Worm (Caenorhabditis elegans) whole organism, early embryonic: ENCODE data around the gene H20J04.6.
A peak's percentile ranks its signal among the peaks of the same experiment; 100 is the strongest.

Source experiments
- B0310.2 ChIP-seq: sonication (generic microtip); optimal IDR thresholded peaks from 2 replicates; lab custom pipeline; 2016; ENCODE audit warnings: mild to moderate bottlenecking, missing genetic modification characterization, missing compliant biosample characterization
- F13C5.2 ChIP-seq: sonication (generic microtip); optimal IDR thresholded peaks from 2 replicates; lab custom pipeline; 2017; ENCODE audit warnings: mild to moderate bottlenecking, missing genetic modification characterization, inconsistent platforms, missing compliant biosample characterization
- aly-1 ChIP-seq: sonication (generic microtip); optimal IDR thresholded peaks from 2 replicates; lab custom pipeline; 2016; ENCODE audit warnings: missing genetic modification characterization, missing compliant biosample characterization
- ama-1 ChIP-seq: fragments of 150-350 bp; optimal IDR thresholded peaks from 2 replicates; lab custom pipeline; 2014
- ceh-13 ChIP-seq: fragments of 200-800 bp; sonication (Bioruptor generic); optimal IDR thresholded peaks from 2 replicates; lab custom pipeline; 2018; ENCODE audit warnings: mild to moderate bottlenecking, missing genetic modification characterization, missing compliant biosample characterization
- ceh-36 ChIP-seq: sonication (generic microtip); optimal IDR thresholded peaks from 2 replicates; lab custom pipeline; 2016; ENCODE audit warnings: missing genetic modification characterization, inconsistent platforms, missing compliant biosample characterization
- ets-7 ChIP-seq: sonication (generic microtip); optimal IDR thresholded peaks from 2 replicates; lab custom pipeline; 2016; ENCODE audit warnings: missing genotype, missing genetic modification characterization, missing compliant biosample characterization
- flt-1 ChIP-seq: fragments of 200-800 bp; sonication (Bioruptor generic); IDR thresholded peaks from 2 replicates; pipeline ENCODE4 v1.3.6; 2022; ENCODE audit warnings: missing genetic modification characterization, missing compliant biosample characterization
- hmbx-1 ChIP-seq: sonication (generic microtip); optimal IDR thresholded peaks from 2 replicates; lab custom pipeline; 2016; ENCODE audit warnings: mild to moderate bottlenecking, missing genetic modification characterization, missing compliant biosample characterization
- hmg-4 ChIP-seq: fragments of 200-800 bp; sonication (Bioruptor generic); optimal IDR thresholded peaks from 2 replicates; lab custom pipeline; 2018; ENCODE audit warnings: mild to moderate bottlenecking, missing genetic modification characterization, missing compliant biosample characterization
- hnd-1 ChIP-seq: sonication (generic microtip); optimal IDR thresholded peaks from 2 replicates; lab custom pipeline; 2016; ENCODE audit warnings: missing genetic modification characterization, missing compliant biosample characterization
- pes-1 ChIP-seq: fragments of 200-800 bp; sonication (Bioruptor generic); IDR thresholded peaks from 2 replicates; pipeline ENCODE4 v1.3.6; 2022; ENCODE audit warnings: missing genetic modification reagents, missing genetic modification characterization, missing compliant biosample characterization
- scrt-1 ChIP-seq: fragments of 200-800 bp; sonication (Bioruptor generic); IDR thresholded peaks from 2 replicates; pipeline ENCODE4 v1.3.6; 2022; ENCODE audit warnings: missing genetic modification characterization, missing compliant biosample characterization
- sea-1 ChIP-seq: fragments of 200-800 bp; sonication (Bioruptor generic); conservative IDR thresholded peaks from 2 replicates; pipeline ENCODE4 v1.3.6; 2022; ENCODE audit warnings: missing genetic modification characterization, missing compliant biosample characterization
- tbx-11 ChIP-seq: fragments of 200-800 bp; sonication (Bioruptor generic); IDR thresholded peaks from 2 replicates; pipeline ENCODE4 v1.3.6; 2022; ENCODE audit warnings: missing genetic modification characterization, missing compliant biosample characterization
- tbx-37 ChIP-seq: fragments of 200-800 bp; sonication (Bioruptor generic); conservative IDR thresholded peaks from 2 replicates; pipeline ENCODE4 v1.3.6; 2022; ENCODE audit warnings: missing genetic modification reagents, missing genetic modification characterization, missing compliant biosample characterization
- tra-4 ChIP-seq: sonication (generic microtip); optimal IDR thresholded peaks from 2 replicates; lab custom pipeline; 2017; ENCODE audit warnings: missing genetic modification characterization, missing compliant biosample characterization

H20J04.6 gene

DNA sequence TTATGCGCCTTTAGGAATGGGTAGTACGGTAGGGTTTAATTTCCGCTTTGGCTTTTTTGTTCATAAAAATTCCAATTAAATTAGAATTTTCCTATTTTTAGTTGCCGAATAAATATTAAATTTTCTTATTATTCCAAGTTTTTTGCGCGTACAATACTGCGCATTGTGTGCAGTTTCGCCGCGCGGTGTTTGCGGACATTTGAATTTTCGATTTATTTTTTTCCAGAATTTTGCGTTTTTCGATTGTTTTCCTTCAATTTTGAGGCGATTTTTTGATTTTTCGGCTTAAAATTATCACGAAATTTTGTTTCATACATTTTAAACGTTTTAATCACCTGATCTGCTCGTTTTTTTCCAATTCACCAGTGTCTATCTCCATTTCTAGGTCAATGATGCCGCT is at the start of gene H20J04.6:
H20J04.6 (plus strand) TSS at position 386 of the 400 bp plus-strand sequence.
- TF ChIP-seq hmg-4 (GFP tag; lab: Kevin White, UChicago) (no peak), ets-7 (tag; lab: Kevin White, UChicago) (no peak), F13C5.2 (tag; lab: Kevin White, UChicago) (no peak), hmbx-1 (no peak), scrt-1 (GFP tag; lab: Robert Waterston, UW) (no peak), ceh-13 (GFP tag; lab: Kevin White, UChicago) (no peak), hnd-1 (tag; lab: Kevin White, UChicago) (no peak), B0310.2 (no peak), sea-1 (GFP tag; lab: Robert Waterston, UW) (no peak)

DNA sequence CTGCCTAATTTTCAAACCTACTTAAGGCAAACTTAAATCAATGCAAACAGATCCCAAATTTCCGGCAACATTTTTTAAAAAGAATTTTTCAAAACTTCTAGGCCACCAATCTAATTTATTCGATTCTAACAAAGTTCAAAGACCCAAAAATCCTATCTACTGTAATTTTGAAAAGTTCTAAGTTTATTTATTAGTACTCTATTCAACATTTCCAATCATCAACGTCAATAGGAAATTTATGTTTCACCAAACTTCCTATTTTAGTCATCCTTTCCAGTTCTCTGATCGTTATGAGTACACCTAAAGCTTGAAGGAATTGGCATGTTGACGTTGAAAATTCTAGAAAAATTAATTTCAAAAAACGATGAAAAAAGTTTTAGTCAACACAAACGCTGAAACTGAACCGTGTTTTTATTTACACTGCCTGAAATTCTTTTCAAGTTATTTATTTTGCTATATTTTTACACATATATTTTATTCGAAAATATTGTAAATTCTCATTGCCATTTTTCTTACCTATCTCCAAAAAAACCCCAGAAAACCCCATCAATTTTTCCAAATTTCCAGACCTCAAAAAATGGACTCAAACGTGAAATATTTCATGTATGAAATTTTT is 47.3 kb upstream of the H20J04.6 start, which contains the start of gene npr-42:
npr-42 (plus strand) TSS at position 566 of the 616 bp plus-strand sequence.
- no peak for TF ChIP-seq tbx-11
- TF ChIP-seq tbx-37 (GFP tag; lab: Robert Waterston, UW), result no peak

DNA sequence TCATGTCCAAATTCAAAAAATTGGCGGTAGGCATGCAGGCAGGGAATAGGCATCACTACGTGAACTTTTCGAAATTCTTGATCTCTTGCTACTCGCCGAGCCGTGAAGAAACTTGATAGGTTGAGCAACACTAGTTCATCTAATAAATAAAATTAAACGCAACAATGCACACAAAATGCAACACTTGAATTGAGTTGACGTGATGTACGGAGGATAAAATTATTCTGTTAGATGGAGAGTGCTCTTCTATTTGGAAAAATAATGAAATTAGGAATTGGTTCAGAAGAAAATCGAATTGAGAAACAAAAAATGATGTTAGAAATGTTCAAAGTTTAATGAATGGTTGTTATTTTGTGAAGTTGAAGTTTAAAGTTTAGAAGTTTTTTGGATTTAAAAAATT is 46.1 kb upstream of the H20J04.6 start:
- TF ChIP-seq ceh-13 (GFP tag; lab: Kevin White, UChicago) (no peak), ama-1 (lab: Kevin White, UChicago) (no peak), tra-4 (no peak), sea-1 (GFP tag; lab: Robert Waterston, UW) (no peak), F13C5.2 (tag; lab: Kevin White, UChicago) (no peak), tbx-37 (GFP tag; lab: Robert Waterston, UW) (no peak)

DNA sequence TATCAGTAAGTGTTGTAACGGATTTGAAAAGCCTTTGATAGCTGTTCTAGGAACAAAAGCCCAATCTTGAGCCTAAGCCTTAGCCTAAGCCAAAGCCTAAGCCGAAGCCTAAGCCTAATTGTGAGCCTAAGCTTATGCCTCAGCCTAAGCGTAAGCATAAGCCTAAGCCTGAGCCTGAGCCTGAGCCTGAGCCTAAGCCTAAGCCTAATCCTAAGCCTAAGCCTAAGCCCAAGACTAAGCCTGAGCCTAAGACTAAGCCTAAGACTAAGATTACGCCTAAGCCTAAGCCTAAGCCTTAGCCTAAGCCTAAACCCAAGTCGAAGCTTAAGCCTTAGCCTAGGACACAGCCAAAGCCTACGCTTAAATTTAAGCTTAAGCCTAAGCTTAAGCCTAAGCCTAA is 45.4 kb upstream of the H20J04.6 start:
- TF ChIP-seq hmg-4 (GFP tag; lab: Kevin White, UChicago) (no peak), ceh-36 (peak; percentile 93)

DNA sequence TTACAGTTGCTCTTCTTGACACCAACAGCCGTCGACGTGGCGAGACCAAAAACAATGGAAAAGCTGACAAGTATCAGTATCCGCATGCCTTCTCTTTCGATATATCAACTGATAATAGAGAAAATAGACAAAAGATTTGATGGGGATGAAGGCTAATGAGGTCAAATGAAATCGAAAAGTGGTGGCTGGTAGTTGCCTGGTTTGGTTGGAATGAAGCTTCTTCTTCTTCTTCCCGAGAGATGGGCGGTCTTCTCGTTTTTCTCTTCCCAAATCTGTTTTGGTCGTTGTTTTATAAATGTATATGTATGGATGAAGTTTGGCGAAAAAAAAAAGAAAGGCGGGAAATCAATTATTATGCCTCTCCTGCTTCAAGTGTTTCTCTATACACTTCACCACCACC is 41.3 kb upstream of the H20J04.6 start, which contains the start of gene C01F1.5:
C01F1.5 (minus strand) TSS at position 103 of the 400 bp plus-strand sequence.
- TF ChIP-seq tbx-37 (GFP tag; lab: Robert Waterston, UW) (no peak), hnd-1 (tag; lab: Kevin White, UChicago) (no peak), sea-1 (GFP tag; lab: Robert Waterston, UW) (no peak), tra-4 (no peak), ama-1 (lab: Kevin White, UChicago) (no peak), hmbx-1 (no peak), tbx-11 (no peak), scrt-1 (GFP tag; lab: Robert Waterston, UW) (no peak), ceh-36 (no peak), ets-7 (tag; lab: Kevin White, UChicago) (no peak)

DNA sequence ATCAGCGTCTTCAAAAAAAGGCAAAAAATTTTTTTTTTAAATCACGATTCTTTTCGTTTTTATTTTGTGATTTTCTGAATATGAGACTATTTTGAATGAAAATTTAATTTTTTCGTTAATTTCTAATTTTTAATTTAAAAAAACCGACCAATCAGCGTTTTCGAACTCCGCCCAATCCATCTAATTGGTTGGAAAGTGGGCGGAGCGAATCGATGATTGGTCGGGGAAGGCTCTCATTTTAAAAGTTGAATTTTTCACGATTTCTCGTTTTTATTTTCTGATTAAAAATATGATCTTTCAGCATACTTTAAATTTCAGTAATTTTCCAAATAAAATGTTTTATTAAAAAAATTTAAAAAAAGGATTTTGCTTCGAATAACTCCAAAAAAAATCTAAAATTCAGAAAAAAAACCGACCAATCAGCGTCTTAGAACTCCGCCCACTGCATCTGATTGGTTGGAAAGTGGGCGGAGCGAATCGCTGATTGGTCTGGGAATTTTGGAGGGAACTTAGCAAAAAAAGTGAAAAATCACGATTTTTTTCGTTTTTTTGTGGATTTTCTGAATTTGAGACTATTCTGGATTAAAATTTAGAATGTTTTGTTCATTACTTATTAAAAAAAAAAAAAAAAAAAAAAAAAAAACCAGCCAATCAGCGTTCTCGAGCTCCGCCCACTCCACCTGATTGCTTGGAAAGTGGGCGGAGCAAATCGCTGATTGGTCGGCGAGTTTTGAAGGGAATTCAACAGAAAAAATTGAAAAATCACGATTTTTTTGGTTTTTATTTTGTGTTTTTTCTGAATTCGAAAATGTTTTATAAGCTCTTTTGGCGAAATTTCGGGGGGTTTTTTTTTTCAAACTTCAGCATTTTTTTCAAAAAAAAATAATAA is 38.5 kb upstream of the H20J04.6 start:
- TF ChIP-seq scrt-1 (GFP tag; lab: Robert Waterston, UW), result no peak
- no peak for TF ChIP-seq ets-7 (tag; lab: Kevin White, UChicago)
- no peak for TF ChIP-seq B0310.2
- TF ChIP-seq ceh-36, result no peak
- no peak for TF ChIP-seq aly-1 (tag; lab: Kevin White, UChicago)
- TF ChIP-seq flt-1 (GFP tag; lab: Robert Waterston, UW), result no peak
- no peak for TF ChIP-seq pes-1 (GFP tag; lab: Robert Waterston, UW)
- TF ChIP-seq ama-1 (lab: Kevin White, UChicago), result no peak
- no peak for TF ChIP-seq ceh-13 (GFP tag; lab: Kevin White, UChicago)
- TF ChIP-seq hnd-1 (tag; lab: Kevin White, UChicago), result no peak
- no peak for TF ChIP-seq hmbx-1
- no peak for TF ChIP-seq tbx-11
- TF ChIP-seq sea-1 (GFP tag; lab: Robert Waterston, UW), result no peak

DNA sequence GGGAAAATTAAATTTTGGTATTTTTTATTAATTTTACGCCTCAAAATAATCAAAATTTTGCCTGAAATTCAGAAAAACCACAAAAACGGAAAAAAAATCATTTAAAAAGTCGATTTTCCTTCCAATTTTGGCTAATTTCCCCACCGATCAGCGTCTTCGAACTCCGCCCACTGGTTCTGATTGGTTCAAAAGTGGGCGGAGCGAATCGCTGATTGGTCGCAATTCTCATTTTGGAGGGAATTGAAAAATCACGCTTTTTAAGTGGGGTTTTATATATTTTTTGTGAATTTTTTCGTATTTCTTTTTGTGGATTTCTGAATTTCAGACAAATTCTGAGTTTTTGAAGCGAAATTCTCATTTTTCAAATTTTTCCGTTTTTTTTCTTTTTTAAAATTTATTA is 36.1 kb upstream of the H20J04.6 start:
- no peak for TF ChIP-seq aly-1 (tag; lab: Kevin White, UChicago)
- no peak for TF ChIP-seq flt-1 (GFP tag; lab: Robert Waterston, UW)
- TF ChIP-seq ets-7 (tag; lab: Kevin White, UChicago), result no peak
- TF ChIP-seq pes-1 (GFP tag; lab: Robert Waterston, UW), result no peak
- no peak for TF ChIP-seq hnd-1 (tag; lab: Kevin White, UChicago)
- TF ChIP-seq hmbx-1, result no peak
- no peak for TF ChIP-seq sea-1 (GFP tag; lab: Robert Waterston, UW)
- TF ChIP-seq scrt-1 (GFP tag; lab: Robert Waterston, UW), result no peak
- TF ChIP-seq tbx-37 (GFP tag; lab: Robert Waterston, UW), result no peak
- TF ChIP-seq ama-1 (lab: Kevin White, UChicago), result no peak
- TF ChIP-seq hmg-4 (GFP tag; lab: Kevin White, UChicago), result no peak
- TF ChIP-seq tra-4, result no peak
- no peak for TF ChIP-seq B0310.2
- TF ChIP-seq F13C5.2 (tag; lab: Kevin White, UChicago), result no peak
- TF ChIP-seq ceh-13 (GFP tag; lab: Kevin White, UChicago), result no peak
- TF ChIP-seq ceh-36, result no peak
- no peak for TF ChIP-seq tbx-11

DNA sequence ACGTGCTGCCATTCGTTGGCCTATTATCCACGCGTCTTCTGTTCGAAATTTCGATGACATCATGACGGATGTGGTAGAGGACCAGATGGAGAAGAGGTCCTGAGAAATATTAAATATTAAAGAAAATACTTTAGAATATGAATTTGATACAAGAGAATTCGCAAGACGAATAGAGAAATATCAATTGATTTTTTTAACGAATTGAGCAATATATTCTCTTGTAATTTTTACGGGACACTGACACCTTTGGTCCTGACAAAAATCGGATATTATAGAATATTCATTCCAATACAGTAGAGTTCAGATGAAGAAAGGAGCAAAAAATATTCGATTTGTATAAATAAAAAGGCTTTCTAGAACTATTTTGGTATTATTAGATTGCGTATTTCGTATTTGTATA is 34.9 kb upstream of the H20J04.6 start, which contains the start of gene C01F1.6:
C01F1.6 (minus strand) TSS at position 101 of the 400 bp plus-strand sequence.
- TF ChIP-seq scrt-1 (GFP tag; lab: Robert Waterston, UW), result no peak
- TF ChIP-seq aly-1 (tag; lab: Kevin White, UChicago), result no peak
- TF ChIP-seq flt-1 (GFP tag; lab: Robert Waterston, UW), result no peak
- no peak for TF ChIP-seq sea-1 (GFP tag; lab: Robert Waterston, UW)
- no peak for TF ChIP-seq B0310.2
- no peak for TF ChIP-seq hmbx-1
